Fruit fly (Drosophila melanogaster): ENCODE measurements around the gene schlank.

schlank gene

DNA sequence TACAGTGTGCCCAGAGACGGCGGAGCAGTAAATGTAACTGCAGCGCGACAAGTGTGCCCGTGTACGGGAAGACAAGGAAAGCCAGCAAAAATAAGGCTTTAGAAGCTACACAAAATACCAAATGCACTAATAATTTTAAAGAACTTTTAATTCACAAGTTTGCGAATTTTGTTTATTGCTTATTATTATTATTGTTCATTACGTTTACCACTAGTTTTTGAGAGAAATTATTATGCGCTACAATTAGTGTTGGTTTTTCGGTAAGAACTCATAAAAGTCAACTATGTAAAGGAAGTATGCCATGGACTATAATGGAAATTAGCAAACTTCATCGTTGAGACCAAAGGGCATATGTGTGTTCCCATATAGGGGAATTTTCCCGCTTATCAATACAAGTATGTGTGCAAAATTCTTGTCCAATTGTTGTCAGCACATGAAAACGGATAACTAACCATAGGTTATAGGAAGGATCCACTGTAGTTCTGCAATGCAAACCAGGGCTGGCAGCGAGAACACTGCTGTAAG lies at the start of gene schlank:
schlank (minus strand) TSS at position 42 of the 525 bp plus-strand sequence.
- TF ChIP-seq CG8478 (optimal IDR thresholded peaks at IDR 0.05) (no peak), CTCF (optimal IDR thresholded peaks at IDR 0.05) (no peak)

DNA sequence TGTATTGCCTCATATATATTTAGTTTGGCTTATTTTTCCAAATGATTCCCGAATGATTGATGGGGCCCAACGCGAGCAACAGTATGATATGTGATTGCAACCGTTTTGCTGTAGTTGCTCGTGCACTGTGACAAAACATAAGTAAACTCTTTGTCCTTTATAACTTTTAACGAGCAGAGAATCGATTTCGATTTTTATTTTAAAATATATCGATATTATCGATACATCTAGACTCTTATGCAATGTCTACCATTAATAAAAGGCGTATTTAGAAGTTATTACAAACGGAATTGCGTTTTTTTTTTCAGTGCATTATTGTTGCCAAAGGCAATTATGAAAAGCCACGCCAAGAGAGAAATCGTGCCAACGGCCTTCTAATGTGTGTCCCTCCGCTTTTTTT lies 48.6 kb upstream of the schlank start:
- TF ChIP-seq CTCF (optimal IDR thresholded peaks at IDR 0.05) (no peak), CG8478 (optimal IDR thresholded peaks at IDR 0.05) (no peak)

DNA sequence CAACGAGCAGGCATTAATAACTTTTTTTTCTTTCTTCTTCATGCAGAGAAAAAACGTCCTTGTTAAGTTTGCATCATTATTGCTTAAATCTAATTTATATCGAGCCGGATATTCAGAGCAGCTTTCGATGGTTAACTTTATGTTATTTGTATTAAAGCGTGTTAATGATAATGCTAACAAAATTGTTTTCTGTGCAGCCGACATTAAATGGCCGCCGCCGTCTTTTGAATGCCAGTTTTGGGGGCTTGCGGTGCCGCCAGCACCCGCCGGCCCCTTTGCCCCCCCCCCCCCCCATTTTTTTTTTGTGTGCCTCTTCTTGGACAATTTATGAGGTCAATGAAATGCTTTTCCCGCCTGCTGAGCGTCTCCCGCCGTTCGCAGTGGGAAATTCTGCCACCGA lies 44.5 kb upstream of the schlank start:
- no peak for TF ChIP-seq CTCF (optimal IDR thresholded peaks at IDR 0.05)
- TF ChIP-seq CG8478 (optimal IDR thresholded peaks at IDR 0.05) = no peak

DNA sequence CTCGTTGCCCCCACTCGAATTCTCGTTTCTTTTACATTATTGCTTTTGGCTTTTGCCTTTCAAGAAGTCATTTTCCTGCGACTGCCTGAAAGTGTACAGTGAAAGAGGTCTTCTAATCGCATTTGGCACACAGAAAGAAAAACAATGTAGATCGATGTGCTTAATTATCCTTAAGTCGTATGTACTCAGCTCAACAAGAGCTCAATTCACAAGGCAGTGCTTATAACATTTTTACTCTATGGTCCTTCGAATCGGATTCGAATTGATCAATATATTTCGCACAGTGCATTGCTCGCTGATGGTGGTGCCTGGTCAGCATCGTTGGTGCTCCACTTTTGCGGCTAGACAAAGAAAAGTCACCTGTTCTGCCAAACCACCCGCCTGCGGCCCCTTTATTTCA lies 43.4 kb upstream of the schlank start:
- TF ChIP-seq CG8478 (optimal IDR thresholded peaks at IDR 0.05) = no peak
- no peak for TF ChIP-seq CTCF (optimal IDR thresholded peaks at IDR 0.05)

DNA sequence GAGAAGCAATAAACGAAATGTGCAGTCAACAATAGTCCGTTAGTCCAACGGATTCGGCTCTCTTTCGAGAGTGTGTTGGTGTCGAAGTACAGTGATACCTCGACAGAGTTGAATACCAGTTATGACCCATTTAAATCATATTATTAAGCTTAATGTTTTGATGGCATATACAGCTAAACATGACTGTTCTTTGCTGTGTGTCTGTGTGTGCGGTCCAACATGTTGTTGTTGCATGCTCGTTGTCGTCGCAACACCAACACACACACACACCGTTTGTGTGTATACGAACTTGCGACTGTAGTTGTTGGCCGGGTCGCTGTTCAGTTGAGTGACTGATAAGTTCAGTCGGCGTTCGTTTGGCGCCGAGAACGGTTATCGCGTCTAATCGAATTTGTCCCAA lies 41.8 kb upstream of the schlank start, which contains the start of gene CG15894:
CG15894 (plus strand) TSS at position 361 of the 400 bp plus-strand sequence.
- TF ChIP-seq CTCF (optimal IDR thresholded peaks at IDR 0.05) (no peak), CG8478 (optimal IDR thresholded peaks at IDR 0.05) (no peak)

DNA sequence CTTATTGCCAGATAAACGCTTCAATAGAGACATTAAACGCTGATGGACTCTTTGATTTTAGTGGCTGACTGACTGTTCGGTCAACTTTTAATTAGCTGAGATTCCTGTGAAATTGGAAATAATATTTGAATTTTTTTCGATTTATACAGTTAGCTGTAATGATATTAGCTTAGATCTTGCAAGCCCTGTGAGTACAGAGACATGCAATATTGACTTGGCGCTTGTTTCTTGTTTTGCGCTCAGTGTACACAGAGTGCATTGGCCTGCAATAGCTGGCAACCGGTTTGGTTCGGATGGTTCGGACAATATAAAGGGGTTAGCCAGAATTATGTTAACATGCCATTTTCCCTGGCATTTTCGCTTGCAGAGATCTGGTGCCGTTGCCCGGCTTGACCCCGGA lies 38.3 kb upstream of the schlank start:
- no peak for TF ChIP-seq CTCF (optimal IDR thresholded peaks at IDR 0.05)
- no peak for TF ChIP-seq CG8478 (optimal IDR thresholded peaks at IDR 0.05)

DNA sequence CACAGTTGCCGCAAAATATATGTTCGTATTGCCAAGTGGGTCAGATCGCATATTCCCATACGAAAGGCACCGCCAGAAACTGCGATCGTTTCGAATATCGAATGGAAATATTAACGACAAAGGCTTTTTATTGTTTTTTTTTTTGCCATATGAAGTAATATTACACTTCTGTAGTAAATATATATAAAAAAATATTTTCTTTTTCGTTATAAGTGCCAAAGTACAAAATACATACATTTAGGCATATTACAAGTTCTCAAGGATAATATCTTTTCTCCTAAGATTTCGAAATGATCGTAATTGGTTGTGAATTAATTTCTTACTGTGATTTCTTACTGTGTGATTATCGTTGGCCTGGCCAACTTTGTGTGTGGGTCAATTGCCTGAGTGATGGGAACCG lies 37.2 kb upstream of the schlank start:
- no peak for TF ChIP-seq CG8478 (optimal IDR thresholded peaks at IDR 0.05)
- TF ChIP-seq CTCF (optimal IDR thresholded peaks at IDR 0.05) = no peak

DNA sequence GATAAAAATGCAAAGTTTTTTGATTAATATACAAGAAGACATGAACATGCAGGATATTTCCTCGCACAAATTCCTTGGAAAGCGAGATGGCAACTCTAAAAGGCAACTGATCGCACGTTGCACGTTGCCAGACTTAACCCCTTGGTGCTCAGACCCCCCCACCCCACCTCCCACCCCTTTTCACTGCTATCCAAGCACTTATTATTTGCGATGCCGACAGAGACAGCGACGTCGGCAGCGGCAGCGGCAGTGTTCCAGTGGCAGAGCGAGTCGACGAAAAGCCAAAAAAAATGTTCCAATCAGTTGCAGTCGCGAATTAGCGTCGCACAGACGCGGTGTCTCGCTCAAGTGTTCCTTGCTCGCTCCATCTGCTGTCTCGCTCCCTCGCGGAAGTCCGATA lies 36.6 kb upstream of the schlank start, which contains the start of gene CG3823:
CG3823 (plus strand) TSS at position 301 of the 400 bp plus-strand sequence.
- TF ChIP-seq CG8478 (optimal IDR thresholded peaks at IDR 0.05) (no peak), CTCF (optimal IDR thresholded peaks at IDR 0.05) (no peak)

DNA sequence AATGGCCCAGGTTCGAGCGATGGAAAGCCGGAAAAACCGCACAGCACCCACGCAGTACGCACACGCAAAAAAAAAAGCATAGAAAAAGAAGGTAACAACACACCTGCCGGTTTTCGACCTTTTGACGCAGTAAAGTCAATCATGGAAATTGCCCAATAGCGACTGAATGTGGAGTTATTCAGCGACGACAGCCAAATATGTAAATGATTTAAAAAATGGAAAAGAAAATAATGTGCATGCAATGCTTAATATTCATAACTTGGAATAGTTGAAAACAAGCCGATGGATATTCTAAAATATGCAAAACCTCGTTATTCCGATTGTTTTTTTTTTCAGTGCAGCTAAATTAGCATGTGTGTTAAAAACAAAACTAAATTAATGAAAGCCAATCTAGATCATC lies 36.2 kb upstream of the schlank start:
- TF ChIP-seq CTCF (optimal IDR thresholded peaks at IDR 0.05) = no peak
- no peak for TF ChIP-seq CG8478 (optimal IDR thresholded peaks at IDR 0.05)

DNA sequence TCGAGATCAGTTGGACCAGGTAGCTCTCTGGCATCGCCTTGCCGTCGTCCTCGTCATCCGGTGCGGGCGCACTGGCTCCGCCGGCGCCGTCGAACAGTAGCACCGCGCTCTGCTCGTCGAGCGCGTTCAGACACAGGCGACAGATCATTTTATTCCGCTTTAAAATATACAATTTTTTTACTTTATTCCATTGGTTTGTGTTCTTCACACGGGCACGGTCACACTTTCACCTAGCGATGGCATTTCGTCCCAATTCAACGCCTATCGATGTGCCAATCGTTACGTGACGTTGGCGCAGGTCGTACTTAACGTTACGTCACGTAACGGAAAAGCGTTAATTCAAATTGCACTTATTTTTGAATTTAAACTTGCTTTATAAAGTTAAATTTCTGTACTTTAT lies 34.0 kb upstream of the schlank start, which contains the start of gene CG12219:
CG12219 (minus strand) TSS at position 234 of the 400 bp plus-strand sequence.
- TF ChIP-seq CG8478 (optimal IDR thresholded peaks at IDR 0.05) (no peak), CTCF (optimal IDR thresholded peaks at IDR 0.05) (no peak)

DNA sequence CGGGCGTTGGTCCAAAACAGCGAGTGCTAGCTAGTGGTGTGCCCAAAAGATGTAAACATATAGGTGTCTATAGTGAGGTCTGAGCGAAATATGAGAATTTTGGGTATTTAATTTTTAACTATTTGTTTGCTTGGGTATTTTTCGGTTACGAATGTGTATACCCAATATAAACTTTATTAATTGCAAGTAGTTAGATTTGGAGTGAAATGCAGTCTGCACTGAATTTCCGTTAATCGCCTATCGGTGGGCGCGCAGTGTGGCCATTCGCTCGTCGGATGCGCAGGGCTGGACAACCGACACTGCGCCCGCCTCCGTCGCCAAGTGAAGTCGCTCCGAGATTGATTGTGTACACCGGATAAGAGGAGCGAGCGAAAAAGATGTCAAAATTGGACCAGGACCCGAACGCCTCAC lies 28.1 kb upstream of the schlank start, which contains the start of the genes CG15891 and CG3815:
CG15891 (minus strand) TSS at position 217 of the 411 bp plus-strand sequence.
CG3815 (plus strand) TSS at position 261 of the 411 bp plus-strand sequence.
- TF ChIP-seq CG8478 (optimal IDR thresholded peaks at IDR 0.05) = no peak
- TF ChIP-seq CTCF (optimal IDR thresholded peaks at IDR 0.05) = no peak

DNA sequence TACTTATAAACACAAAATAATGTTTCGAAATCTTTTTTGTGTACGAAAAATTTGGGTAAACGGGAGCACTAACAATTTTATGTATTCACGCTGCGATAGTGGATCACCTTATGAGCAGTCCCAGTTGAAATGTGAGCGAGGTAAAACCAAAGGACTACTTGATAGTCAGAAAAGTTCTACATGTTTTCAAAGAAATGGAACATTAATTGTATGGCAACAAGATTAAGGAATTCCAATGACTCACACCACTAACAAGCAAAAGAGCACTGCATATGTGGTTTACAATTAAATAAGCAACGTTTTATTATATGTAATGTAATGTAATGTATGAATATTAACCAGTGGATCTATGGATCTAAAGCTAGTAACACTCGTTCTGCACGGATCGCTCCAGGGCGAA lies 27.2 kb upstream of the schlank start, which contains the start of gene CG15892:
CG15892 (minus strand) TSS at position 101 of the 400 bp plus-strand sequence.
- no peak for TF ChIP-seq CTCF (optimal IDR thresholded peaks at IDR 0.05)
- no peak for TF ChIP-seq CG8478 (optimal IDR thresholded peaks at IDR 0.05)

DNA sequence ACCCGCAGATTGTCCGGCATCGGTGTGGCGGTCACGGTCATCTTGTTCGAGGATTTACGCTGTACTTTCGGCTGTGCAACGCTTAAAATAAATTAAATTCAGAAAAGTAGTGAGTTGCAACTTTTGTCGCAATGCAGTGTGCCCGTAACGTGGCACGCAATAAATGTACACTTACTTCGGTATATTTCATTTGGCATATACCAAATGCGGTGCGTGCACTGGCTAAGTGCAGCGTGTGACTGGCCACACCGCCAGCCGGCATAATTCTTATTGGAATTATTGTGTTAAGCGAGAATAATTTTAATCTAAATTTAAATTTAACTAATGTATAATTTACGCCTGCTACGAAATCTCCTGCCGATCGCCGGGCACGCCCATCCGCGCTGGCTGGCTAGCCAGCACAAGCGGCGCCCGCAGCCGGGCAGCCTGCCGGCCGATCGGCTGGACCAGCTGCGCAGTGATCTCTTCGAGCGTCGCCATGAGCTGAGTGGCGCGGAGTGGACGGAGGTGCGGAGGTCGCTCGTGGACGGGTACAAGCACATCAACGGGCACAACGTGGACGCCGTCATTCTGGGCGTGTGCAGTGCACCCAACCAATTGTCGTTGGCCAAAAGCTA lies 24.2 kb upstream of the schlank start, which contains the start of the genes Rpt4 and mldr:
Rpt4 (minus strand) TSS at position 163 of the 617 bp plus-strand sequence.
mldr (plus strand) TSS at position 221 of the 617 bp plus-strand sequence.
- TF ChIP-seq CTCF (optimal IDR thresholded peaks at IDR 0.05) = peak in 1 of 2 experiments; percentile 25
- no peak for TF ChIP-seq CG8478 (optimal IDR thresholded peaks at IDR 0.05)

DNA sequence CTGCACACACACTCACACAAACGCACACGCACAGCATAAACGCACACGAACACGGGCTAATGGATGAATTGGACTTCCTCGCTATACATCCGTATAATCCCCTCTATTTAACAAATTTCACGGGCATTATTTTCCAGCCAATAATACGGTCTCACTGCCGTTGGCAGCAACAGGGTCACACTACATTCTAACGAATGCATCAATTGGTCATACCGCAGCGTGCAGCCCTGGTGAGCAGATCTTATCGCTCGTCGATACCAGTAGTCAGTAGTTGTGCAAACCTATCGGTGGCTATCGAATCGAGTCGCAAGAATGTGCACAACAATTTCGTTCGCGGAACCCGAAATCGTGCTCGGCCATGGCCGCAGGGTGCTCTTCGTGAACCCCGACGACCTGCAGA lies 20.8 kb upstream of the schlank start, which contains the start of the genes Top3beta and wuho:
Top3beta (minus strand) TSS at position 149 of the 400 bp plus-strand sequence.
wuho (plus strand) TSS at position 259 of the 400 bp plus-strand sequence.
- TF ChIP-seq CTCF (optimal IDR thresholded peaks at IDR 0.05) (peak; percentile 46 to 48), CG8478 (optimal IDR thresholded peaks at IDR 0.05) (no peak)

DNA sequence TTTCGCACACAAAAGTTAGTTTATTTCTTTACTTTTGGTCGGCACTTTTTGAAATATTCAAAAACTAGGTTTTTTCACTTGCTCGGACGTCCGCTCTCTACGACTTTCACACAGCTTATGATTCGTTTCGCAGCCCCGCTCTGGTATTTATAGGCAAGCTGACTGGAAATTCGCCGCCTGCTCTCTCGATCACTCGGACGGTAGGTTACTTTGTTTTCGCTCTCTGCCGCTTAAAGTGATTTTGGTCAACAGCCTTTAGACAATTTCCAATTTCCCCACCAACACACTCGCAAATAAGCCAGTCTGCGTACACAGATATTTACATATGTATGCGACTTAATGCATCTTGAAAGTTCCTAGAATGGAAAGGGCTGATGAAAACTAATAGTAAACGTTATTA lies 16.4 kb upstream of the schlank start, which contains the start of gene CG11700:
CG11700 (minus strand) TSS at position 106 of the 400 bp plus-strand sequence.
- TF ChIP-seq CG8478 (optimal IDR thresholded peaks at IDR 0.05) (no peak), CTCF (optimal IDR thresholded peaks at IDR 0.05) (no peak)

DNA sequence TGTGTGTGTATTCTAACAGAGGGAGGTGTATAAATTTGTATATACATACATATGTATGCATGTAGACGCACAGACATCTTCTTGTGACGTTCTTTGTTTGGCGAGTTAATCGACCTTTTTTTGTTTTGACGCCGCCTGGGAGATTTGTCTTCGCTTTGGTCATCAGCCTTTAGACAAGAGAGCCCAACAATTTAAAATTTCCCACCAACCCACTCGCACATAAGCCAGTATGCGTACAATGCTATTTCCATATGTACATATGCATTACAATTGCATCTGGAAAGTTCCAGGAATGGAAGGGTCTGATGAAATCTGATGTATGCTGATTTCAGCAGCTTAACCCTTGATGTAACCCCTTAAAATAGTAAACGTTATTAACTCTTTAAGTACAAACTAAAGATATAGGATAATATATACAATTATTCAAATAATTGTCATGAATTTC lies 12.6 kb upstream of the schlank start, which contains the start of gene Ubi-p5E:
Ubi-p5E (minus strand) TSS at position 19 of the 445 bp plus-strand sequence.
- TF ChIP-seq CG8478 (optimal IDR thresholded peaks at IDR 0.05) = no peak
- no peak for TF ChIP-seq CTCF (optimal IDR thresholded peaks at IDR 0.05)

Data from S2 (cell line).